Fruit fly (Drosophila melanogaster) whole organism, embryonic: ENCODE data around the gene Rab3-GAP.

Experiments
- Bgb ChIP-seq: fragments of 200-800 bp; sonication (Bioruptor generic); IDR thresholded peaks from 2 replicates; pipeline ENCODE4 v1.3.6; 2022; ENCODE audit warnings: missing biosample characterization, missing genetic modification characterization; ENCODE audit not compliant: partially characterized antibody
- CG12744 ChIP-seq: fragments of 200-800 bp; sonication (Bioruptor generic); optimal IDR thresholded peaks from 2 replicates; lab custom pipeline; 2016; ENCODE audit warnings: missing biosample characterization, missing genetic modification characterization
- CG13287 ChIP-seq: fragments of 200-800 bp; sonication (Bioruptor generic); IDR thresholded peaks from 2 replicates; pipeline ENCODE4 v1.3.6; 2022; ENCODE audit warnings: missing biosample characterization, missing genetic modification characterization; ENCODE audit not compliant: partially characterized antibody
- CG14710 ChIP-seq: fragments of 200-800 bp; sonication (Bioruptor generic); optimal IDR thresholded peaks from 3 replicates; lab custom pipeline; 2019; ENCODE audit warnings: missing biosample characterization, mild to moderate bottlenecking, missing genetic modification characterization, moderate library complexity
- CG16863 ChIP-seq: fragments of 200-800 bp; sonication (Bioruptor generic); optimal IDR thresholded peaks from 3 replicates; lab custom pipeline; 2016; ENCODE audit warnings: missing biosample characterization, missing genetic modification characterization
- CG17829 ChIP-seq: fragments of 200-800 bp; optimal IDR thresholded peaks from 2 replicates; lab custom pipeline; 2019; ENCODE audit warnings: missing biosample characterization, mild to moderate bottlenecking, missing genetic modification characterization, moderate library complexity
- CG2129 ChIP-seq: fragments of 200-800 bp; sonication (Bioruptor generic); IDR thresholded peaks from 2 replicates; pipeline ENCODE4 v1.3.6; 2022; ENCODE audit warnings: missing biosample characterization, missing genetic modification characterization; ENCODE audit not compliant: partially characterized antibody
- CG2199 ChIP-seq: fragments of 200-800 bp; sonication (Bioruptor generic); IDR thresholded peaks from 3 replicates; pipeline ENCODE4 v1.3.6; 2022; ENCODE audit warnings: missing biosample characterization, missing genetic modification characterization
- CG34224 ChIP-seq: fragments of 200-800 bp; sonication (Bioruptor generic); IDR thresholded peaks from 3 replicates; pipeline ENCODE4 v1.3.6; 2022; ENCODE audit warnings: missing biosample characterization, missing genetic modification characterization; ENCODE audit not compliant: partially characterized antibody
- CG34422 ChIP-seq: fragments of 200-800 bp; sonication (Bioruptor generic); IDR thresholded peaks from 3 replicates; pipeline ENCODE4 v1.3.6; 2022; ENCODE audit warnings: missing biosample characterization, missing genetic modification characterization
- CG42726 ChIP-seq: fragments of 200-800 bp; sonication (Bioruptor generic); IDR thresholded peaks from 2 replicates; pipeline ENCODE4 v1.3.6; 2022; ENCODE audit warnings: missing biosample characterization, missing genetic modification characterization; ENCODE audit not compliant: partially characterized antibody
- CG6175 ChIP-seq: fragments of 200-800 bp; sonication (Bioruptor generic); IDR thresholded peaks from 3 replicates; pipeline ENCODE4 v1.3.6; 2022; ENCODE audit warnings: missing biosample characterization, missing genetic modification characterization
- CG6683 ChIP-seq: fragments of 200-800 bp; sonication (Bioruptor generic); optimal IDR thresholded peaks from 2 replicates; lab custom pipeline; 2017; ENCODE audit warnings: missing biosample characterization, mild to moderate bottlenecking, missing genetic modification characterization, missing genetic modification reagents
- CG7357 ChIP-seq: fragments of 200-800 bp; sonication (Bioruptor generic); IDR thresholded peaks from 3 replicates; pipeline ENCODE4 v1.3.6; 2022; ENCODE audit warnings: missing biosample characterization, missing genetic modification characterization
- CG7745 ChIP-seq: fragments of 200-800 bp; sonication (Bioruptor generic); optimal IDR thresholded peaks from 2 replicates; lab custom pipeline; 2018; ENCODE audit warnings: missing biosample characterization, mild to moderate bottlenecking, missing genetic modification characterization, moderate library complexity
- CG7786 ChIP-seq: fragments of 200-800 bp; sonication (Bioruptor generic); optimal IDR thresholded peaks from 2 replicates; lab custom pipeline; 2016; ENCODE audit warnings: missing biosample characterization, missing genetic modification characterization
- CG7987 ChIP-seq: fragments of 200-800 bp; sonication (Bioruptor generic); optimal IDR thresholded peaks from 2 replicates; lab custom pipeline; 2018; ENCODE audit warnings: missing biosample characterization, mild to moderate bottlenecking, missing genetic modification characterization, moderate library complexity
- CG9932 ChIP-seq: fragments of 200-800 bp; sonication (Bioruptor generic); IDR thresholded peaks from 2 replicates; pipeline ENCODE4 v1.3.6; 2022; ENCODE audit warnings: missing biosample characterization, missing genetic modification characterization
- Deaf1 ChIP-seq: fragments of 200-800 bp; optimal IDR thresholded peaks from 3 replicates; lab custom pipeline; 2019; ENCODE audit warnings: missing biosample characterization, mild to moderate bottlenecking, missing genetic modification characterization, moderate library complexity
- Dfd ChIP-seq, 2 experiments: fragments of >200 bp; optimal IDR thresholded peaks; 2 replicates each; lab custom pipeline; 2017; ENCODE audit warnings: missing biosample characterization in 2 of 2, missing genetic modification characterization in 2 of 2
- Doc2 ChIP-seq: fragments of 200-800 bp; sonication (Bioruptor generic); IDR thresholded peaks from 2 replicates; pipeline ENCODE4 v1.3.6; 2022; ENCODE audit warnings: missing biosample characterization, missing genetic modification characterization
- ERR ChIP-seq: fragments of 200-800 bp; sonication (Bioruptor generic); optimal IDR thresholded peaks from 2 replicates; lab custom pipeline; 2016; ENCODE audit warnings: missing biosample characterization, missing genetic modification characterization
- HLHmδ ChIP-seq: fragments of 200-800 bp; sonication (Bioruptor generic); optimal IDR thresholded peaks from 2 replicates; lab custom pipeline; 2018; ENCODE audit warnings: missing biosample characterization, mild to moderate bottlenecking, missing genetic modification characterization, moderate library complexity
- Hey ChIP-seq: fragments of 200-800 bp; sonication (Bioruptor generic); optimal IDR thresholded peaks from 3 replicates; lab custom pipeline; 2018; ENCODE audit warnings: missing biosample characterization, mild to moderate bottlenecking, missing genetic modification characterization
- Max ChIP-seq: fragments of 200-800 bp; sonication (Bioruptor generic); optimal IDR thresholded peaks from 2 replicates; lab custom pipeline; 2016; ENCODE audit warnings: missing biosample characterization, mild to moderate bottlenecking, missing genetic modification characterization
- Myb ChIP-seq: fragments of 200-800 bp; sonication (Bioruptor generic); optimal IDR thresholded peaks from 2 replicates; lab custom pipeline; 2016; ENCODE audit warnings: missing biosample characterization, missing genetic modification characterization
- Vsx1 ChIP-seq: fragments of 200-800 bp; sonication (Bioruptor generic); optimal IDR thresholded peaks from 2 replicates; lab custom pipeline; 2017; ENCODE audit warnings: missing biosample characterization, mild to moderate bottlenecking, missing genetic modification characterization, missing genetic modification reagents
- bsh ChIP-seq, 2 experiments: fragments of 200-800 bp; sonication (Bioruptor generic); optimal IDR thresholded peaks; 2 replicates each; lab custom pipeline; 2017 to 2018; ENCODE audit warnings: mild to moderate bottlenecking in 2 of 2, missing biosample characterization in 2 of 2, missing genetic modification characterization in 2 of 2, moderate library complexity in 1 of 2
- chinmo ChIP-seq: fragments of 200-800 bp; sonication (Bioruptor generic); IDR thresholded peaks from 4 replicates; pipeline ENCODE4 v1.3.6; 2022; ENCODE audit warnings: missing biosample characterization, missing genetic modification characterization; ENCODE audit not compliant: partially characterized antibody
- crol ChIP-seq: fragments of 200-800 bp; sonication (Bioruptor generic); IDR thresholded peaks from 2 replicates; pipeline ENCODE4 v1.3.6; 2022; ENCODE audit warnings: missing biosample characterization, missing genetic modification characterization
- dpn ChIP-seq, 2 experiments: fragments of 200-800 bp; sonication (Bioruptor generic); optimal IDR thresholded peaks; 3 replicates each; lab custom pipeline; 2016; ENCODE audit warnings: missing biosample characterization in 2 of 2, missing genetic modification characterization in 2 of 2
- gfzf ChIP-seq: fragments of 200-800 bp; sonication (Bioruptor generic); optimal IDR thresholded peaks from 2 replicates; lab custom pipeline; 2016; ENCODE audit warnings: missing biosample characterization, mild to moderate bottlenecking, missing genetic modification characterization, moderate library complexity
- h ChIP-seq: fragments of >200 bp; optimal IDR thresholded peaks from 2 replicates; lab custom pipeline; 2017
- hth ChIP-seq: fragments of >200 bp; optimal IDR thresholded peaks from 2 replicates; lab custom pipeline; 2017; ENCODE audit warnings: inconsistent platforms
- klu ChIP-seq: fragments of 200-800 bp; sonication (Bioruptor generic); IDR thresholded peaks from 2 replicates; pipeline ENCODE4 v1.3.6; 2022; ENCODE audit warnings: missing biosample characterization, missing genetic modification characterization
- lov ChIP-seq, 2 experiments: fragments of 200-800 bp in 1 of 2; fragments of >200 bp in 1 of 2; sonication (Bioruptor generic) in 1 of 2; IDR thresholded peaks in 1 of 2; optimal IDR thresholded peaks in 1 of 2; 2 replicates in 1 of 2; 3 replicates in 1 of 2; pipeline versions ENCODE4 v1.3.6 to Lab custom; 2017 to 2022; ENCODE audit warnings: missing biosample characterization in 1 of 2, missing genetic modification characterization in 1 of 2
- luna ChIP-seq: fragments of 200-800 bp; sonication (Bioruptor generic); optimal IDR thresholded peaks from 2 replicates; lab custom pipeline; 2016; ENCODE audit warnings: missing biosample characterization, missing genetic modification characterization
- onecut ChIP-seq: fragments of 200-800 bp; sonication (Bioruptor generic); IDR thresholded peaks from 2 replicates; pipeline ENCODE4 v1.3.6; 2022; ENCODE audit warnings: missing biosample characterization, missing genetic modification characterization
- peb ChIP-seq: fragments of 200-800 bp; sonication (Bioruptor generic); IDR thresholded peaks from 2 replicates; pipeline ENCODE4 v1.3.6; 2022; ENCODE audit warnings: missing biosample characterization, missing genetic modification characterization
- pho ChIP-seq: fragments of 200-800 bp; sonication (Bioruptor generic); optimal IDR thresholded peaks from 2 replicates; lab custom pipeline; 2016; ENCODE audit warnings: missing biosample characterization, missing genetic modification characterization
- pnt ChIP-seq: fragments of 200-800 bp; sonication (Bioruptor generic); optimal IDR thresholded peaks from 3 replicates; lab custom pipeline; 2016; ENCODE audit warnings: missing biosample characterization, missing genetic modification characterization
- pum ChIP-seq: fragments of 200-800 bp; sonication (Bioruptor generic); optimal IDR thresholded peaks from 2 replicates; lab custom pipeline; 2016; ENCODE audit warnings: missing biosample characterization, missing genetic modification characterization
- sens ChIP-seq: fragments of 200-800 bp; sonication (Bioruptor generic); peaks from one replicate; lab custom pipeline; 2016; ENCODE audit warnings: missing biosample characterization, missing genetic modification characterization
- shn ChIP-seq: fragments of 200-800 bp; sonication (Bioruptor generic); optimal IDR thresholded peaks from 3 replicates; lab custom pipeline; 2016; ENCODE audit warnings: missing biosample characterization, missing genetic modification characterization
- sug ChIP-seq: fragments of 200-800 bp; optimal IDR thresholded peaks from 2 replicates; lab custom pipeline; 2019; ENCODE audit warnings: missing biosample characterization, mild to moderate bottlenecking, missing genetic modification characterization, moderate library complexity
- tin ChIP-seq: fragments of 200-800 bp; sonication (Bioruptor generic); optimal IDR thresholded peaks from 3 replicates; lab custom pipeline; 2016; ENCODE audit warnings: missing biosample characterization, missing genetic modification characterization
- vnd ChIP-seq: fragments of 200-800 bp; sonication (Bioruptor generic); IDR thresholded peaks from 3 replicates; pipeline ENCODE4 v1.3.6; 2022; ENCODE audit warnings: missing biosample characterization, missing genetic modification characterization; ENCODE audit not compliant: partially characterized antibody

Gene Rab3-GAP

dm6 chr2L:12103231-12104210 lies 40.5 kb upstream of the Rab3-GAP start, which contains the start of the genes Patsas and ThrRS (continued):
- peak; percentile 35 for TF ChIP-seq ERR (GFP tag; lab: Kevin White, UChicago)
- TF ChIP-seq pum (GFP tag; lab: Kevin White, UChicago) = peak; percentile 67
- no peak for TF ChIP-seq vnd (GFP tag; lab: Robert Waterston, UW)
- TF ChIP-seq Max = peak; percentile 82
- TF ChIP-seq CG2129 (GFP tag; lab: Robert Waterston, UW) = no peak
- no peak for TF ChIP-seq CG34224 (GFP tag; lab: Robert Waterston, UW)
- TF ChIP-seq CG7745 (tag; lab: Kevin White, UChicago) = peak; percentile 99
- no peak for TF ChIP-seq Bgb (GFP tag; lab: Robert Waterston, UW)
- no peak for TF ChIP-seq Deaf1 (tag; lab: Kevin White, UChicago)
- peak; percentile 96 for TF ChIP-seq sens (GFP tag; lab: Kevin White, UChicago)
- TF ChIP-seq h (lab: Kevin White, UChicago) = no peak
- peak; percentile 76 for TF ChIP-seq shn
- TF ChIP-seq luna (GFP tag; lab: Kevin White, UChicago) = peak; percentile 24
- TF ChIP-seq onecut (GFP tag; lab: Robert Waterston, UW) = peak; percentile 97
- TF ChIP-seq klu (GFP tag; lab: Robert Waterston, UW) = peak; percentile 81
- TF ChIP-seq lov (optimal IDR thresholded peaks at IDR 0.05; lab: Kevin White, UChicago) = no peak
- TF ChIP-seq lov (GFP tag; IDR thresholded peaks at IDR 0.05; lab: Robert Waterston, UW) = 0 out of 3 replicates have a peak, but pooled peaks have one; percentile 15
- peak; percentile 65 for TF ChIP-seq CG7786 (GFP tag; lab: Kevin White, UChicago)
- TF ChIP-seq hth (lab: Kevin White, UChicago) = no peak
- TF ChIP-seq Doc2 (GFP tag; lab: Robert Waterston, UW) = 0 out of 2 replicates have a peak, but pooled peaks have one; percentile 16
- TF ChIP-seq Vsx1 = no peak
- peak; percentile 55 for TF ChIP-seq CG16863
- peak; percentile 69 for TF ChIP-seq CG34422
- no peak for TF ChIP-seq crol
- peak; percentile 92 for TF ChIP-seq CG14710 (tag; lab: Kevin White, UChicago)
- TF ChIP-seq CG12744 (GFP tag; lab: Kevin White, UChicago) = peak; percentile 56
- peak; percentile 79 for TF ChIP-seq gfzf (GFP tag; lab: Kevin White, UChicago)
- TF ChIP-seq Myb = peak; percentile 66
- peak; percentile 20 for TF ChIP-seq CG7987 (GFP tag; lab: Kevin White, UChicago)
- TF ChIP-seq pho (GFP tag; lab: Kevin White, UChicago) = peak; percentile 62
- TF ChIP-seq CG6175 (GFP tag; lab: Robert Waterston, UW) = no peak; the same call in 2 of the 3 replicates
- no peak for TF ChIP-seq HLHmδ
- TF ChIP-seq CG42726 (GFP tag; lab: Robert Waterston, UW) = no peak
- peak; percentile 47 for TF ChIP-seq CG6683
- TF ChIP-seq tin (GFP tag; lab: Kevin White, UChicago) = peak; percentile 86
- TF ChIP-seq pnt (GFP tag; lab: Kevin White, UChicago) = peak; percentile 71
- TF ChIP-seq CG9932 = peak; percentile 89
- peak; percentile 64; the same call in 1 of the 3 replicates for TF ChIP-seq CG2199 (GFP tag; lab: Robert Waterston, UW)
- peak in 1 of 2 experiments; percentile 39 for TF ChIP-seq Dfd (GFP tag; optimal IDR thresholded peaks at IDR 0.05; lab: Kevin White, UChicago)
- TF ChIP-seq sug (tag; lab: Kevin White, UChicago) = peak; percentile 86
- peak; percentile 50; the same call in 1 of the 2 replicates for TF ChIP-seq peb (GFP tag; lab: Robert Waterston, UW)
- TF ChIP-seq chinmo (GFP tag; lab: Robert Waterston, UW) = no peak
- no peak; the same call in 1 of the 2 replicates for TF ChIP-seq CG13287 (GFP tag; lab: Robert Waterston, UW)
- peak; percentile 84 for TF ChIP-seq CG17829 (tag; lab: Kevin White, UChicago)
- TF ChIP-seq dpn (GFP tag; optimal IDR thresholded peaks at IDR 0.05; lab: Kevin White, UChicago) = peak; percentile 71 to 90
- TF ChIP-seq CG7357 (GFP tag; lab: Robert Waterston, UW) = peak; percentile 97
- TF ChIP-seq Hey = no peak
- TF ChIP-seq bsh (GFP tag; optimal IDR thresholded peaks at IDR 0.05; lab: Kevin White, UChicago) = peak in 1 of 2 experiments; percentile 84
